Worm (Caenorhabditis elegans): ENCODE measurements around the gene F32B6.4.
A peak's percentile ranks its signal among the peaks of the same experiment; 100 is the strongest.

The F32B6.4 gene

ce11 chrIV:9884257-9884656, 7.6 kb downstream of the F32B6.4 start, which contains the start of the genes prp-18 and mccc-1 (continued):
- TF ChIP-seq daf-12 (tag; optimal IDR thresholded peaks at IDR 0.05) (no peak), ceh-82 (tag; optimal IDR thresholded peaks at IDR 0.05) (no peak), nhr-43 (tag; optimal IDR thresholded peaks at IDR 0.05; ENCODE audit: poor library complexity, severe bottlenecking) (no peak)

ce11 chrIV:9878893-9879379, 12.9 kb downstream of the F32B6.4 start, which contains the start of gene nhr-4:
nhr-4 (plus strand) TSS chrIV:9879329.
- TF ChIP-seq nhr-28 (tag; optimal IDR thresholded peaks at IDR 0.05) (no peak), fkh-2 (tag; optimal IDR thresholded peaks at IDR 0.05) (no peak), nhr-43 (tag; optimal IDR thresholded peaks at IDR 0.05; ENCODE audit: poor library complexity, severe bottlenecking) (no peak), pha-4 (tag; optimal IDR thresholded peaks at IDR 0.05) (no peak), nhr-77 (tag; optimal IDR thresholded peaks at IDR 0.05) (no peak), nhr-11 (tag; optimal IDR thresholded peaks at IDR 0.05) (no peak), fos-1 (tag; optimal IDR thresholded peaks at IDR 0.05) (no peak), skn-1 (tag; optimal IDR thresholded peaks at IDR 0.05) (no peak), zag-1 (tag; optimal IDR thresholded peaks at IDR 0.05) (no peak), tbx-2 (tag; optimal IDR thresholded peaks at IDR 0.05) (no peak), nhr-76 (tag; optimal IDR thresholded peaks at IDR 0.05) (no peak), nhr-67 (tag; optimal IDR thresholded peaks at IDR 0.05) (no peak), unc-39 (tag; optimal IDR thresholded peaks at IDR 0.05) (no peak), nhr-23 (tag; optimal IDR thresholded peaks at IDR 0.05) (no peak), daf-12 (tag; optimal IDR thresholded peaks at IDR 0.05) (no peak), ceh-82 (tag; optimal IDR thresholded peaks at IDR 0.05) (no peak), jun-1 (tag; optimal IDR thresholded peaks at IDR 0.05) (no peak), mml-1 (tag; optimal IDR thresholded peaks at IDR 0.05) (no peak)

ce11 chrIV:9875646-9876045, 16.2 kb downstream of the F32B6.4 start:
- TF ChIP-seq nhr-76 (tag; optimal IDR thresholded peaks at IDR 0.05) (peak; percentile 17), ceh-82 (tag; optimal IDR thresholded peaks at IDR 0.05) (no peak), nhr-28 (tag; optimal IDR thresholded peaks at IDR 0.05) (no peak), lin-15B (tag; optimal IDR thresholded peaks at IDR 0.05) (no peak), fkh-2 (tag; optimal IDR thresholded peaks at IDR 0.05) (no peak), pha-4 (tag; optimal IDR thresholded peaks at IDR 0.05) (peak; percentile 53), nhr-12 (tag; optimal IDR thresholded peaks at IDR 0.05) (no peak), nhr-77 (tag; optimal IDR thresholded peaks at IDR 0.05) (no peak), nhr-23 (tag; optimal IDR thresholded peaks at IDR 0.05) (peak; percentile 58), mdl-1 (tag; optimal IDR thresholded peaks at IDR 0.05) (no peak), nhr-11 (tag; optimal IDR thresholded peaks at IDR 0.05) (no peak), egl-27 (tag; optimal IDR thresholded peaks at IDR 0.05) (no peak), ztf-11 (tag; optimal IDR thresholded peaks at IDR 0.05) (no peak), mml-1 (tag; optimal IDR thresholded peaks at IDR 0.05) (no peak), elt-2 (tag; optimal IDR thresholded peaks at IDR 0.05) (peak; percentile 81), skn-1 (tag; optimal IDR thresholded peaks at IDR 0.05) (no peak), snpc-4 (tag; optimal IDR thresholded peaks at IDR 0.05) (no peak), elt-1 (tag; optimal IDR thresholded peaks at IDR 0.05) (no peak), fkh-10 (GFP tag; optimal IDR thresholded peaks at IDR 0.05) (no peak), eor-1 (tag; optimal IDR thresholded peaks at IDR 0.05) (no peak), R02D3.7 (tag; optimal IDR thresholded peaks at IDR 0.05) (no peak), fos-1 (tag; optimal IDR thresholded peaks at IDR 0.05) (no peak), ama-1 (optimal IDR thresholded peaks at IDR 0.05) (no peak), aly-2 (tag; optimal IDR thresholded peaks at IDR 0.05) (no peak), egl-5 (tag; optimal IDR thresholded peaks at IDR 0.05) (no peak), ceh-16 (tag; optimal IDR thresholded peaks at IDR 0.05) (no peak), ceh-28 (tag; optimal IDR thresholded peaks at IDR 0.05) (peak; percentile 14), nfya-1 (tag; optimal IDR thresholded peaks at IDR 0.05; ENCODE audit: insufficient read depth) (no peak), pqm-1 (tag; optimal IDR thresholded peaks at IDR 0.05) (peak; percentile 50), ZK546.5 (tag; optimal IDR thresholded peaks at IDR 0.05) (no peak), nhr-237 (tag; optimal IDR thresholded peaks at IDR 0.05) (no peak), nhr-25 (tag; optimal IDR thresholded peaks at IDR 0.05) (peak; percentile 47), jun-1 (tag; optimal IDR thresholded peaks at IDR 0.05) (peak; percentile 70), nhr-43 (tag; optimal IDR thresholded peaks at IDR 0.05; ENCODE audit: poor library complexity, severe bottlenecking) (peak; percentile 87), ztf-4 (tag; optimal IDR thresholded peaks at IDR 0.05) (no peak), sea-2 (GFP tag; optimal IDR thresholded peaks at IDR 0.05) (no peak)
